Worm (Caenorhabditis elegans): ENCODE measurements around the gene R05D3.12.

DNA sequence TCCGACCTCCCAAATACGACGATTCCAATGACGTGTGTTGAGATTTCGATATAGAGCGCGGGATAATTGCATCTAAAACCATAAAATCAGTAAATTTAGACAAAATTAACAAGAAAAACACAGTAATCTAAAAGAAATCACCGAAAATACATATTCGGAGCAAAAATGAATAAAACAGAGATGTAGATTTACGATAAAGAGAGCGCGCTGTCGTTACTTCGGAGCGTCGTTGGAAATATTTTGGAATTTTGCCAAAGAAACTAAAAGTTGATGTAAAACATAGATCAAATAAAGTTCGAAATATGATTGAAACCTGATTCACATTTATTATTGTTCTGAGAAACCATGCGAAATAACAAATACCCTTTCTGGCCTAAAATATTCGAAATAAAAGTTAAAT, 51.4 kb downstream of the R05D3.12 start, which contains the start of gene ZK1236.5:
- TF ChIP-seq ama-1 (optimal IDR thresholded peaks at IDR 0.05) = no peak
- no peak for TF ChIP-seq hnd-1 (tag; optimal IDR thresholded peaks at IDR 0.05)
- TF ChIP-seq flt-1 (GFP tag; IDR thresholded peaks at IDR 0.05) = no peak
- no peak for TF ChIP-seq ceh-13 (GFP tag; optimal IDR thresholded peaks at IDR 0.05)
- no peak for TF ChIP-seq sea-1 (GFP tag; conservative IDR thresholded peaks at IDR 0.05)

All from whole organism, early embryonic.